Worm (Caenorhabditis elegans) whole organism, late embryonic: Measurements from ENCODE around the gene F23F12.3.

Experiments used
- ama-1 ChIP-seq: fragments of 150-350 bp; optimal IDR thresholded peaks from 2 replicates; lab custom pipeline; 2014
- dmd-4 ChIP-seq: sonication (generic microtip); optimal IDR thresholded peaks from 2 replicates; lab custom pipeline; 2016; ENCODE audit warnings: borderline replicate concordance, missing genetic modification characterization, missing compliant biosample characterization
- ets-4 ChIP-seq: sonication (generic microtip); optimal IDR thresholded peaks from 2 replicates; lab custom pipeline; 2016; ENCODE audit warnings: missing genetic modification characterization, missing compliant biosample characterization
- fax-1 ChIP-seq: sonication (generic microtip); optimal IDR thresholded peaks from 2 replicates; lab custom pipeline; 2016; ENCODE audit warnings: missing genotype, missing genetic modification characterization, missing compliant biosample characterization
- hlh-30 ChIP-seq: sonication (generic microtip); optimal IDR thresholded peaks from 2 replicates; lab custom pipeline; 2017; ENCODE audit warnings: antibody characterized with exemption, missing genetic modification characterization, missing compliant biosample characterization; ENCODE audit not compliant: insufficient read depth
- nhr-11 ChIP-seq: fragments of 150-350 bp; optimal IDR thresholded peaks from 2 replicates; lab custom pipeline; 2014; ENCODE audit warnings: missing biosample characterization, missing genetic modification characterization
- pax-1 ChIP-seq: fragments of 150-350 bp; optimal IDR thresholded peaks from 2 replicates; lab custom pipeline; 2014; ENCODE audit warnings: missing biosample characterization, missing genetic modification characterization
- tbx-7 ChIP-seq: sonication (generic microtip); optimal IDR thresholded peaks from 2 replicates; lab custom pipeline; 2016; ENCODE audit warnings: missing genotype, missing genetic modification characterization, missing compliant biosample characterization
- unc-86 ChIP-seq: sonication (generic microtip); optimal IDR thresholded peaks from 2 replicates; lab custom pipeline; 2016; ENCODE audit warnings: missing genetic modification characterization, missing compliant biosample characterization

- TF ChIP-seq nhr-11 (tag; lab: Kevin White, UChicago), result no peak
- TF ChIP-seq ama-1 (lab: Kevin White, UChicago), result no peak
- no peak for TF ChIP-seq ets-4 (tag; lab: Kevin White, UChicago)
- TF ChIP-seq hlh-30, result no peak
- TF ChIP-seq dmd-4, result no peak
- TF ChIP-seq fax-1 (tag; lab: Kevin White, UChicago), result no peak
- TF ChIP-seq tbx-7, result no peak
- TF ChIP-seq pax-1, result no peak
- no peak for TF ChIP-seq unc-86
Observed at ce11 chrIII:6464913-6465312, 35.4 kb upstream of the F23F12.3 start, which contains the start of gene nduf-2.2.
